Fruit fly (Drosophila melanogaster): ENCODE results near the gene RpL37-1.

The RpL37-1 gene

dm6 chrX:15125496-15125895 lies 13.7 kb downstream of the RpL37-1 start, which contains the start of gene drd:
drd (plus strand) TSS chrX:15125753.
- no peak for TF ChIP-seq CTCF (optimal IDR thresholded peaks at IDR 0.05)
- no peak for TF ChIP-seq CG8478 (optimal IDR thresholded peaks at IDR 0.05)

DNA sequence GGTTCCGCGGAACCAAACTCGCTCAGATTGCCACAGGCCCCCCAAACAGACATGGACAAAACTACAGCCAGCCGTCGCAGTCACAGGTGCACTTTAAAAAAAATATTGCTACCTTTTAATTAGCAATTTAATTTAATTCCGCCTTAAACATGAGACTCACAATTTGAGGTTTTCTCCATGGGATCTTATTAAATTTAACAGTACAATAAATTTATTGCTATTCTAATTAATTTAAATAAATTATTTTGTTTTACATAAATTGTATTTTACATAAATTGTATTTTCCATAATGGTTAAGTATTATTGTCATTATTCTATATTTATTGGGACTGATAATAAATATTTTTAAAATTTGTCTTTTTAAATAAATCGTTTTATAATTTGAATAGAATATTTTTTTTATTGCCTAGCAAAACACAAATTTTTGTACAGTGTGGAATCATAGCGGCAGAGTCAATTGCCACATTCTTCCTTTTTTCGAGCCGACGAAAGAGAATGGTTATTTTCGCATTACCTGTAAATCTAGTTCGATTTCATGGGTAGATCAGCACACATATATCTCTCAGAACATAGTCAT lies 15.7 kb downstream of the RpL37-1 start:
- TF ChIP-seq CG8478 (optimal IDR thresholded peaks at IDR 0.05) (no peak), CTCF (optimal IDR thresholded peaks at IDR 0.05) (no peak)

DNA sequence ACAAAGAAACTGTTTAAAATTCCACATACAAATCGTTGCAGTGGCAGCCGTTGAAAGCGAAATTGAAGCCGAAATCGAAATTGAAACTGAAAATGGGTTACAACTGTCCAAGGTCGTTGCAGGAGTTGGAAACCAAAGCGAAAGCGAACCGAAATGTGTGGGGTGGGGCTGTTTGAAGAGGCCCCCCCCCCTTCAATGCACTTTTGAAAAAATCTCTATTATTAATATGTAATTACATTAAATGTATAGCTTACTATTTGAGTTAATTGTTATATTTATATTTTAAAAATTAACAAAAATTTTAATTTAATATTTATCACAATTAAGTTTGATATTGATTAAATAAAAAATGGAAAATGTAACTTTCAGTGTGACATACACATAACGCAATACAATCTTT lies 17.5 kb downstream of the RpL37-1 start:
- TF ChIP-seq CTCF (optimal IDR thresholded peaks at IDR 0.05) (no peak), CG8478 (optimal IDR thresholded peaks at IDR 0.05) (no peak)

DNA sequence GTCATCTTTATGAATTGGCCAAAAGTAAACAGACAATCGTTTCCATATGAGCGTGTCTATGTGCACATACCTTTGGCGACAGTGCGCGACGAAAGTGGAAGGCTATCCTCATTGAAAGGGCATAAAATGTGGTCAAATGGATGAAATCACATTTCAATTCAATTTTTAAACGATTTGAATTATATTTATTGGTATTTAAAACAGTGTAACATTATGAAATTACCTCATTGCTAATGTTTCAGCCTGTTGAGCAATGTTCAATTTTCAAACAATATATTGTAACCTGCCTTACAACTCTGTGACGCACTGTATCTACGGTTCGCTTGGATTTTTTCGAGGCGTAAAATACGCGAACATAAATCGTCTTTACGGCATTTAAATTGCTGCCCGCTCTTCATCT lies 19.1 kb downstream of the RpL37-1 start:
- TF ChIP-seq CG8478 (optimal IDR thresholded peaks at IDR 0.05) = no peak
- no peak for TF ChIP-seq CTCF (optimal IDR thresholded peaks at IDR 0.05)

- no peak for TF ChIP-seq CTCF (optimal IDR thresholded peaks at IDR 0.05)
- TF ChIP-seq CG8478 (optimal IDR thresholded peaks at IDR 0.05) = no peak
These were observed 22.8 kb downstream of the RpL37-1 start, which contains the start of gene Cyp4s3 for dm6 chrX:15116397-15116796. Cyp4s3 (minus strand) TSS chrX:15116542.

dm6 chrX:15111888-15112287 lies 27.3 kb downstream of the RpL37-1 start:
- no peak for TF ChIP-seq CG8478 (optimal IDR thresholded peaks at IDR 0.05)
- no peak for TF ChIP-seq CTCF (optimal IDR thresholded peaks at IDR 0.05)

DNA sequence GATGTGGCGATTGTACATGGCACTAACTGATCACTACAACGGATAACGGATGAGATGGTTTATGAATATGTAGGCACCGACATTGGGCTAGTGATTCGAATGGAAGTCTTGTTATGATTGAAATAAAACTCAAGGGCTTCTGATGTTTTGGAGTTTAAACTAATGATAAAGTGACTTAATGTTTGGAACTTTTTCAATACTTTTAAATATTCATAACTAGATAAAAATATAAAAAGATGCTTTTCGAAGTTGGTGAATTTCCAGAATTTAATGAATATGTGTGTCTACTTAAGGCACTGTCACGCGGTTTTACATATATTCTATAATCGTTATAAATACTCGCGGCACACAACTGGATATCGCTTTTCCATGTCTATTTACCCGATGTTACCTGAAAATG lies 43.2 kb downstream of the RpL37-1 start, which contains the start of gene CG9072:
CG9072 (minus strand) TSS at position 101 of the 400 bp plus-strand sequence.
- TF ChIP-seq CG8478 (optimal IDR thresholded peaks at IDR 0.05) (no peak), CTCF (optimal IDR thresholded peaks at IDR 0.05) (no peak)

dm6 chrX:15091159-15091558 lies 48.0 kb downstream of the RpL37-1 start:
- no peak for TF ChIP-seq CTCF (optimal IDR thresholded peaks at IDR 0.05)
- no peak for TF ChIP-seq CG8478 (optimal IDR thresholded peaks at IDR 0.05)

- TF ChIP-seq CTCF (optimal IDR thresholded peaks at IDR 0.05) = no peak
- TF ChIP-seq CG8478 (optimal IDR thresholded peaks at IDR 0.05) = no peak
These were observed 48.8 kb downstream of the RpL37-1 start for dm6 chrX:15090371-15090770.

- TF ChIP-seq CG8478 (optimal IDR thresholded peaks at IDR 0.05) = no peak
- no peak for TF ChIP-seq CTCF (optimal IDR thresholded peaks at IDR 0.05)
These were observed 49.9 kb downstream of the RpL37-1 start, which contains the start of gene Rab3-GEF for dm6 chrX:15089146-15089698. Rab3-GEF (plus strand) TSS chrX:15089682.

Measured in S2 (cell line).